Worm (Caenorhabditis elegans): ENCODE data around the gene Y66D12A.7.

DNA sequence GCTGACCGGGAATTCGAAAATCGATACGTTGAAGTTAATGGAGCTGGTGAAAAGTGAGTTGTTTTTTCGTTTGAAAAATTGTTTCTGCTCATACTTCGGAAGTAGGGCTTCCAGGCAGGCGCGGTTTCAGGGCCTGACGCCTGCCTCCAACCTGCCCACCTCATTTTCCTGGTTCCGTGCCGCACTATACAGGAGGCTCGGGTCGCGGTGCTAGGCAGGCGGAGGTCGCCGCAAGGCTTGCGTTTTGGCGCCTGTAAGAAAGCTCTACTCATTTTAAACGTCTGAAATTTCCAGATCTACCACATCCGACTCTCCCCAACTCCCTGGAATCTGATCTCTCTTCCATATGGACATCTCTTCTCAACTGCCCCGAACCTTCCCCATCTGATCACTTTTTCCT is 35.3 kb downstream of the Y66D12A.7 start:
- no peak for TF ChIP-seq him-1 (tag; optimal IDR thresholded peaks at IDR 0.05)
- TF ChIP-seq dao-5 (tag; optimal IDR thresholded peaks at IDR 0.05) = no peak
- TF ChIP-seq W03F9.2 (tag; optimal IDR thresholded peaks at IDR 0.05) = no peak
